Worm (Caenorhabditis elegans) whole organism, L2 larva: ENCODE data around the gene rpn-1.

Experiments used
- C34F6.9 ChIP-seq: fragments of 150-350 bp; optimal IDR thresholded peaks from 2 replicates; lab custom pipeline; 2014; ENCODE audit warnings: missing biosample characterization, missing genetic modification characterization
- F13H6.1 ChIP-seq: sonication (generic microtip); optimal IDR thresholded peaks from 2 replicates; lab custom pipeline; 2016; ENCODE audit warnings: missing genetic modification characterization, missing compliant biosample characterization
- ZK546.5 ChIP-seq: sonication (generic microtip); optimal IDR thresholded peaks from 2 replicates; lab custom pipeline; 2017; ENCODE audit warnings: missing biosample characterization, missing genetic modification characterization
- alr-1 ChIP-seq: fragments of 150-350 bp; optimal IDR thresholded peaks from 2 replicates; lab custom pipeline; 2014; ENCODE audit warnings: missing biosample characterization, missing genetic modification characterization
- aly-2 ChIP-seq: fragments of 150-350 bp; optimal IDR thresholded peaks from 2 replicates; lab custom pipeline; 2014; ENCODE audit warnings: missing biosample characterization, missing genetic modification characterization
- ama-1 ChIP-seq: fragments of 150-350 bp; optimal IDR thresholded peaks from 2 replicates; lab custom pipeline; 2018; ENCODE audit warnings: inconsistent platforms
- blmp-1 ChIP-seq: sonication (generic microtip); optimal IDR thresholded peaks from 2 replicates; lab custom pipeline; 2017; ENCODE audit warnings: missing genetic modification characterization, mild to moderate bottlenecking, missing compliant biosample characterization, antibody characterized with exemption, moderate library complexity; ENCODE audit not compliant: insufficient read depth
- ceh-16 ChIP-seq: fragments of 150-350 bp; optimal IDR thresholded peaks from 2 replicates; lab custom pipeline; 2014; ENCODE audit warnings: missing biosample characterization, missing genetic modification characterization
- ceh-82 ChIP-seq: fragments of 150-350 bp; optimal IDR thresholded peaks from 2 replicates; lab custom pipeline; 2014; ENCODE audit warnings: missing biosample characterization, missing genetic modification characterization
- crh-2 ChIP-seq: sonication (generic microtip); optimal IDR thresholded peaks from 2 replicates; lab custom pipeline; 2017; ENCODE audit warnings: missing biosample characterization, missing genetic modification characterization
- dmd-4 ChIP-seq: sonication (generic microtip); optimal IDR thresholded peaks from 2 replicates; lab custom pipeline; 2017; ENCODE audit warnings: missing biosample characterization, missing genetic modification characterization
- egl-27 ChIP-seq: sonication (generic microtip); optimal IDR thresholded peaks from 3 replicates; lab custom pipeline; 2017; ENCODE audit warnings: missing biosample characterization, missing genetic modification reagents, missing genetic modification characterization
- elt-1 ChIP-seq: fragments of 150-350 bp; optimal IDR thresholded peaks from 2 replicates; lab custom pipeline; 2014; ENCODE audit warnings: missing biosample characterization, missing genetic modification characterization
- elt-3 ChIP-seq: sonication (generic microtip); optimal IDR thresholded peaks from 2 replicates; lab custom pipeline; 2017; ENCODE audit warnings: missing biosample characterization, missing genetic modification characterization
- lin-11 ChIP-seq: fragments of 150-350 bp; sonication (generic microtip); optimal IDR thresholded peaks from 2 replicates; lab custom pipeline; 2014; ENCODE audit warnings: missing biosample characterization, missing genetic modification characterization, inconsistent platforms, mixed read lengths
- lin-13 ChIP-seq: fragments of 150-350 bp; optimal IDR thresholded peaks from 2 replicates; lab custom pipeline; 2014; ENCODE audit warnings: missing biosample characterization, missing genetic modification reagents, missing genetic modification characterization
- lin-39 ChIP-seq: fragments of 150-350 bp; optimal IDR thresholded peaks from 2 replicates; lab custom pipeline; 2014; ENCODE audit warnings: missing biosample characterization, missing genetic modification reagents, missing genetic modification characterization
- lsy-2 ChIP-seq, 2 experiments: fragments of 150-350 bp in 1 of 2; sonication (generic microtip) in 1 of 2; optimal IDR thresholded peaks; 2 replicates each; lab custom pipeline; 2014 to 2017; ENCODE audit warnings: missing biosample characterization in 2 of 2, missing genetic modification characterization in 2 of 2
- mab-5 ChIP-seq: fragments of 150-350 bp; optimal IDR thresholded peaks from 2 replicates; lab custom pipeline; 2014; ENCODE audit warnings: missing biosample characterization, missing genetic modification characterization
- mbf-1 ChIP-seq: sonication (generic microtip); optimal IDR thresholded peaks from 2 replicates; lab custom pipeline; 2017; ENCODE audit warnings: missing biosample characterization, missing genetic modification characterization
- mdl-1 ChIP-seq, 2 experiments: fragments of 150-350 bp in 1 of 2; sonication (generic microtip) in 1 of 2; optimal IDR thresholded peaks; 2 replicates each; lab custom pipeline; 2017; ENCODE audit warnings: missing biosample characterization in 2 of 2, missing genetic modification characterization in 2 of 2
- nhr-10 ChIP-seq: sonication (generic microtip); optimal IDR thresholded peaks from 2 replicates; lab custom pipeline; 2017; ENCODE audit warnings: missing biosample characterization, missing genetic modification characterization
- nhr-11 ChIP-seq: fragments of 150-350 bp; optimal IDR thresholded peaks from 2 replicates; lab custom pipeline; 2014; ENCODE audit warnings: missing biosample characterization, missing genetic modification characterization
- nhr-12 ChIP-seq: fragments of 150-350 bp; optimal IDR thresholded peaks from 2 replicates; lab custom pipeline; 2014; ENCODE audit warnings: missing biosample characterization, missing genetic modification characterization
- nhr-129 ChIP-seq: fragments of 150-350 bp; optimal IDR thresholded peaks from 2 replicates; lab custom pipeline; 2014; ENCODE audit warnings: missing biosample characterization, missing genetic modification characterization
- nhr-21 ChIP-seq: fragments of 150-350 bp; optimal IDR thresholded peaks from 2 replicates; lab custom pipeline; 2014; ENCODE audit warnings: missing biosample characterization, missing genetic modification characterization
- nhr-23 ChIP-seq: fragments of 150-350 bp; optimal IDR thresholded peaks from 2 replicates; lab custom pipeline; 2014; ENCODE audit warnings: missing biosample characterization, missing genetic modification reagents, missing genetic modification characterization
- nhr-237 ChIP-seq: fragments of 150-350 bp; optimal IDR thresholded peaks from 2 replicates; lab custom pipeline; 2014; ENCODE audit warnings: missing biosample characterization, missing genetic modification characterization
- nhr-25 ChIP-seq: fragments of 150-350 bp; sonication (generic microtip); optimal IDR thresholded peaks from 3 replicates; lab custom pipeline; 2014; ENCODE audit warnings: missing biosample characterization, missing genetic modification characterization
- nhr-6 ChIP-seq: fragments of 150-350 bp; optimal IDR thresholded peaks from 2 replicates; lab custom pipeline; 2014; ENCODE audit warnings: missing biosample characterization, missing genetic modification characterization
- nhr-77 ChIP-seq: fragments of 150-350 bp; optimal IDR thresholded peaks from 2 replicates; lab custom pipeline; 2014; ENCODE audit warnings: missing biosample characterization, missing genetic modification characterization
- peb-1 ChIP-seq: fragments of 150-350 bp; optimal IDR thresholded peaks from 2 replicates; lab custom pipeline; 2014; ENCODE audit warnings: missing biosample characterization, missing genetic modification characterization
- sem-4 ChIP-seq: fragments of 150-350 bp; optimal IDR thresholded peaks from 2 replicates; lab custom pipeline; 2014; ENCODE audit warnings: missing biosample characterization, missing genetic modification reagents, missing genetic modification characterization
- skn-1 ChIP-seq: sonication (generic microtip); optimal IDR thresholded peaks from 2 replicates; lab custom pipeline; 2017; ENCODE audit warnings: missing biosample characterization, missing genetic modification characterization
- sma-3 ChIP-seq: sonication (generic microtip); optimal IDR thresholded peaks from 2 replicates; lab custom pipeline; 2016; ENCODE audit warnings: missing genetic modification reagents, missing genetic modification characterization, missing compliant biosample characterization
- sma-9 ChIP-seq, 2 experiments: fragments of 150-350 bp in 1 of 2; sonication (generic microtip) in 1 of 2; optimal IDR thresholded peaks; 2 replicates each; lab custom pipeline; 2014 to 2016; ENCODE audit warnings: missing genetic modification characterization in 2 of 2, mild to moderate bottlenecking in 1 of 2, missing biosample characterization in 1 of 2, missing compliant biosample characterization in 1 of 2, missing genetic modification reagents in 1 of 2, moderate library complexity in 1 of 2
- snpc-4 ChIP-seq: fragments of 150-350 bp; optimal IDR thresholded peaks from 2 replicates; lab custom pipeline; 2014; ENCODE audit warnings: missing biosample characterization, missing genetic modification characterization
- unc-39 ChIP-seq: fragments of 150-350 bp; optimal IDR thresholded peaks from 2 replicates; lab custom pipeline; 2014; ENCODE audit warnings: missing biosample characterization, missing genetic modification characterization
- unc-55 ChIP-seq: fragments of 150-350 bp; sonication (generic microtip); optimal IDR thresholded peaks from 3 replicates; lab custom pipeline; 2014; ENCODE audit warnings: missing biosample characterization, missing genetic modification reagents, missing genetic modification characterization
- unc-62 ChIP-seq: fragments of 150-350 bp; optimal IDR thresholded peaks from 2 replicates; lab custom pipeline; 2014; ENCODE audit warnings: missing biosample characterization, missing genetic modification reagents, missing genetic modification characterization
- zag-1 ChIP-seq: fragments of 150-350 bp; optimal IDR thresholded peaks from 2 replicates; lab custom pipeline; 2014; ENCODE audit warnings: missing biosample characterization, missing genetic modification characterization
- ztf-1 ChIP-seq: fragments of 200-800 bp; sonication (Bioruptor generic); conservative IDR thresholded peaks from 2 replicates; pipeline ENCODE4 v1.3.6; 2022; ENCODE audit warnings: missing genetic modification characterization, missing compliant biosample characterization
- ztf-11 ChIP-seq: sonication (generic microtip); optimal IDR thresholded peaks from 2 replicates; lab custom pipeline; 2017; ENCODE audit warnings: missing biosample characterization, missing genetic modification characterization

rpn-1 gene

ce11 chrIV:6909863-6910733 is at the start of gene rpn-1, which contains the start of gene ribo-1:
TSS of gene rpn-1 (minus strand) at chrIV:6909913.
TSS of gene ribo-1 (plus strand) at chrIV:6910683.
- TF ChIP-seq mab-5 (tag; lab: Kevin White, UChicago) (no peak), lsy-2 (tag; optimal IDR thresholded peaks at IDR 0.05; lab: Kevin White, UChicago) (peak in 1 of 2 experiments; percentile 64), mbf-1 (no peak), snpc-4 (tag; lab: Kevin White, UChicago) (peak; percentile 5), peb-1 (tag; lab: Kevin White, UChicago) (no peak), C34F6.9 (tag; lab: Kevin White, UChicago) (peak; percentile 74), lin-11 (tag; lab: Kevin White, UChicago) (no peak), nhr-237 (tag; lab: Kevin White, UChicago) (no peak), skn-1 (peak; percentile 99), egl-27 (tag; lab: Kevin White, UChicago) (no peak), ceh-16 (tag; lab: Kevin White, UChicago) (no peak), lin-39 (tag; lab: Kevin White, UChicago) (no peak), sem-4 (tag; lab: Kevin White, UChicago) (no peak), crh-2 (tag; lab: Kevin White, UChicago) (peak; percentile 84), ZK546.5 (tag; lab: Kevin White, UChicago) (no peak), nhr-129 (tag; lab: Kevin White, UChicago) (peak; percentile 50), unc-55 (GFP tag; lab: Kevin White, UChicago) (peak; percentile 68), nhr-25 (peak; percentile 12), nhr-11 (tag; lab: Kevin White, UChicago) (no peak)

ce11 chrIV:6959483-6959882 is 49.8 kb upstream of the rpn-1 start:
- TF ChIP-seq zag-1 (tag; lab: Kevin White, UChicago) (peak; percentile 16), nhr-21 (no peak), sma-9 (GFP tag; optimal IDR thresholded peaks at IDR 0.05; lab: Kevin White, UChicago) (peak; percentile 17), sma-9 (tag; optimal IDR thresholded peaks at IDR 0.05; lab: Kevin White, UChicago) (no peak), sem-4 (tag; lab: Kevin White, UChicago) (peak; percentile 46), crh-2 (tag; lab: Kevin White, UChicago) (peak; percentile 27), unc-55 (GFP tag; lab: Kevin White, UChicago) (peak; percentile 24), dmd-4 (no peak), nhr-6 (tag; lab: Kevin White, UChicago) (peak; percentile 16), C34F6.9 (tag; lab: Kevin White, UChicago) (peak; percentile 35), lsy-2 (tag; optimal IDR thresholded peaks at IDR 0.05; lab: Kevin White, UChicago) (peak in 1 of 2 experiments; percentile 52), nhr-12 (no peak), egl-27 (tag; lab: Kevin White, UChicago) (no peak), nhr-23 (no peak), ztf-11 (no peak), nhr-25 (no peak)

- TF ChIP-seq nhr-10 (no peak), sma-3 (GFP tag; lab: Kevin White, UChicago) (no peak), snpc-4 (tag; lab: Kevin White, UChicago) (no peak), nhr-23 (no peak), elt-1 (tag; lab: Kevin White, UChicago) (no peak), nhr-11 (tag; lab: Kevin White, UChicago) (no peak), unc-55 (GFP tag; lab: Kevin White, UChicago) (peak; percentile 53), egl-27 (tag; lab: Kevin White, UChicago) (no peak), sma-9 (GFP tag; optimal IDR thresholded peaks at IDR 0.05; lab: Kevin White, UChicago) (peak; percentile 5), sma-9 (tag; optimal IDR thresholded peaks at IDR 0.05; lab: Kevin White, UChicago) (no peak), skn-1 (no peak), peb-1 (tag; lab: Kevin White, UChicago) (no peak), unc-62 (GFP tag; lab: Kevin White, UChicago) (no peak), lin-13 (GFP tag; lab: Kevin White, UChicago) (no peak), elt-3 (tag; lab: Kevin White, UChicago) (no peak), blmp-1 (tag; lab: Kevin White, UChicago) (no peak), nhr-129 (tag; lab: Kevin White, UChicago) (peak; percentile 25), nhr-12 (no peak), F13H6.1 (tag; lab: Kevin White, UChicago) (peak; percentile 12), unc-39 (tag; lab: Kevin White, UChicago) (no peak), mdl-1 (tag; optimal IDR thresholded peaks at IDR 0.05; lab: Kevin White, UChicago) (no peak), alr-1 (tag; lab: Kevin White, UChicago) (no peak), crh-2 (tag; lab: Kevin White, UChicago) (peak; percentile 57), ceh-82 (tag; lab: Kevin White, UChicago) (no peak), ceh-16 (tag; lab: Kevin White, UChicago) (no peak), sem-4 (tag; lab: Kevin White, UChicago) (no peak), nhr-21 (no peak), lin-11 (tag; lab: Kevin White, UChicago) (no peak), ztf-11 (no peak), lsy-2 (tag; optimal IDR thresholded peaks at IDR 0.05; lab: Kevin White, UChicago) (peak in 1 of 2 experiments; percentile 65), nhr-77 (tag; lab: Kevin White, UChicago) (no peak), ztf-1 (no peak), aly-2 (tag; lab: Kevin White, UChicago) (no peak), dmd-4 (no peak), zag-1 (tag; lab: Kevin White, UChicago) (peak; percentile 33), C34F6.9 (tag; lab: Kevin White, UChicago) (peak; percentile 56), mab-5 (tag; lab: Kevin White, UChicago) (peak; percentile 95), ama-1 (lab: Kevin White, UChicago) (no peak), nhr-237 (tag; lab: Kevin White, UChicago) (no peak)
Measured at ce11 chrIV:6958696-6959095, 49.0 kb upstream of the rpn-1 start.
